Fruit fly (Drosophila melanogaster): ENCODE results near the gene Eip74EF.

The Eip74EF gene

DNA sequence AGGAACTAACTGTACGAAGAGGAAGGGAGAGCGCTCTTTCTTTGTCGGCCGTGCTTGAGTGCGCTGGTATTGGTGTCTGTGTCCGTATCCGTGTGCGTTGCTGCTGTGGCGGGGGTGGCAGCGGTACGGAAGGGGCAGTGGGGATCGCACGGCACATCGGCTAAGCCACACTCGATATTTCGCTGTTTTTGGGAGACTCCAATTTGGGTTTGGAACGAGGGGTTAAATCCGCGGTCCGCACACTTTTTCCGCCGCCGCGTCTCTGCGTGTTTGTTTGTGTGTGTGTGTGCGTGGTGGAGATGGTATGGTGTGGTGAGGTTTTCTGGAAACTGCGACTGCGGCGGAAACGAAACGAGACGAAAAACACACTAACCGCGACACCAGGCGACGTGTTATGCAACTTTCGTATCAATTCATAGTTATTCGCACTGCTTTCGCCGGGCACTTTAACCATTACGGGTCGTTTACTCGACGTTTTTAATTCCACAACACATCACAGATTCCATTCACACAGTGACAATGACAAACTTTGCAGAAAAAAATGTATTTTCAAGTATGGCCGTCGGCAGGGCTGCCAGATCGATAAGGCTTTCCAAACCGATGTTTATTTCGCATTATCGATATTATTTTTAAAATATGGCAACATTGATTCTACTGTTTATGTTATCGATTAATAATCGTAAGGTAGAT lies 61.8 kb downstream of the Eip74EF start, which contains the start of gene CycT (continued):
- TF ChIP-seq CG32532 (GFP tag; IDR thresholded peaks at IDR 0.05) (no peak), CG9437 (GFP tag; optimal IDR thresholded peaks at IDR 0.05) (peak; percentile 19), CG12299 (tag; optimal IDR thresholded peaks at IDR 0.05) (peak; percentile 38), CG10462 (GFP tag; optimal IDR thresholded peaks at IDR 0.05) (no peak), CG2678 (tag; optimal IDR thresholded peaks at IDR 0.05) (no peak), PHDP (tag; optimal IDR thresholded peaks at IDR 0.05) (peak; percentile 41), CG7271 (tag; optimal IDR thresholded peaks at IDR 0.05) (no peak), abd-A (tag; optimal IDR thresholded peaks at IDR 0.05) (no peak), dan (GFP tag; IDR thresholded peaks at IDR 0.05) (no peak), CG7928 (GFP tag; optimal IDR thresholded peaks at IDR 0.05) (no peak), CG13775 (GFP tag; optimal IDR thresholded peaks at IDR 0.05) (peak; percentile 52), slbo (GFP tag; IDR thresholded peaks at IDR 0.05) (0 out of 2 replicates have a peak, but pooled peaks have one; percentile 12), ken (GFP tag; IDR thresholded peaks at IDR 0.05) (no peak), pb (GFP tag; optimal IDR thresholded peaks at IDR 0.05) (no peak), tup (GFP tag; optimal IDR thresholded peaks at IDR 0.05) (no peak), Elba2 (GFP tag; optimal IDR thresholded peaks at IDR 0.05) (no peak), CG17328 (GFP tag; IDR thresholded peaks at IDR 0.05) (0 out of 2 replicates have a peak, but pooled peaks have one; percentile 39), pnt (GFP tag; optimal IDR thresholded peaks at IDR 0.05) (no peak), esg (GFP tag; conservative IDR thresholded peaks at IDR 0.05) (no peak), CG11504 (tag; optimal IDR thresholded peaks at IDR 0.05) (no peak), CG15269 (tag; optimal IDR thresholded peaks at IDR 0.05) (no peak), danr (GFP tag; IDR thresholded peaks at IDR 0.05) (no peak), CG17568 (GFP tag; optimal IDR thresholded peaks at IDR 0.05) (no peak), CG17186 (GFP tag; optimal IDR thresholded peaks at IDR 0.05) (peak; percentile 18), ems (GFP tag; optimal IDR thresholded peaks at IDR 0.05) (no peak), CG11247 (GFP tag; IDR thresholded peaks at IDR 0.05) (no peak), Scr (GFP tag; IDR thresholded peaks at IDR 0.05; ENCODE audit: partially characterized antibody) (peak; percentile 88), lola (GFP tag; optimal IDR thresholded peaks at IDR 0.05) (peak in 1 of 3 experiments; percentile 23), onecut (GFP tag; IDR thresholded peaks at IDR 0.05) (no peak), CG11456 (GFP tag; IDR thresholded peaks at IDR 0.05) (no peak), run (tag; optimal IDR thresholded peaks at IDR 0.05) (peak; percentile 25), Dfd (GFP tag; optimal IDR thresholded peaks at IDR 0.05) (no peak), CG31388 (GFP tag; optimal IDR thresholded peaks at IDR 0.05) (no peak), CG3163 (GFP tag; optimal IDR thresholded peaks at IDR 0.05) (no peak), cad (GFP tag; optimal IDR thresholded peaks at IDR 0.05) (no peak), CG14667 (GFP tag; IDR thresholded peaks at IDR 0.05) (no peak), ro (GFP tag; IDR thresholded peaks at IDR 0.05) (no peak), nmo (GFP tag; optimal IDR thresholded peaks at IDR 0.05) (peak; percentile 47), fru (optimal IDR thresholded peaks at IDR 0.05) (no peak), pzg (GFP tag; optimal IDR thresholded peaks at IDR 0.05) (peak; percentile 84), Hr3 (GFP tag; optimal IDR thresholded peaks at IDR 0.05) (no peak), wek (GFP tag; optimal IDR thresholded peaks at IDR 0.05) (peak; percentile 51), CG7839 (tag; optimal IDR thresholded peaks at IDR 0.05) (no peak), MTF-1 (GFP tag; optimal IDR thresholded peaks at IDR 0.05; ENCODE audit: borderline replicate concordance) (peak; percentile 9), Hr39 (optimal IDR thresholded peaks at IDR 0.05) (no peak), Ets97D (GFP tag; optimal IDR thresholded peaks at IDR 0.05) (peak; percentile 97), amos (GFP tag; IDR thresholded peaks at IDR 0.05; ENCODE audit: partially characterized antibody) (peak; percentile 95), gcm2 (GFP tag; optimal IDR thresholded peaks at IDR 0.05) (no peak), Nf-YA (GFP tag; IDR thresholded peaks at IDR 0.05) (no peak), nau (GFP tag; optimal IDR thresholded peaks at IDR 0.05) (no peak), gro (GFP tag; optimal IDR thresholded peaks at IDR 0.05) (peak; percentile 32)
